Worm (Caenorhabditis elegans): ENCODE data around the gene psme-3.

Gene psme-3

DNA sequence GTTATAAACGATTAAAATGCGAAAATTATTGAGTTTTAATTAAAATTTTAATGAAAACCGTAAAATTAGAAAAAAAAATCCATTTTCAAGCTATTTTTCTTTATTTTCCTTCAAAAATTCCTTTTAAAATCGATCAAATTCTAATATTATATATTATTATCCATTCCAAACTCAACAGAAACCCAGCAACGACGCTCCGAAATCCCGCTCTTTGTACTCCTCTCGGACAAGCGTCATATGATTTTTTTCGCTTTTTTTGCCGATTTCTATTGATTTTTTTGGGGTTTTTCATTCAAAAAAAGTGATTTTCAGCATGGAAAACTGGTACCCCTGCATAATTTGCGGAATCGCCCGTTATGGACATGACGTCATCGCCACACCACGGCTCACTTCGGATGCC lies 48.5 kb downstream of the psme-3 start, which contains the start of gene ceh-91:
Gene ceh-91 (plus strand): TSS at position 301 of the 400 bp plus-strand sequence.
- TF ChIP-seq fkh-2 (tag; optimal IDR thresholded peaks at IDR 0.05) (no peak), ceh-28 (tag; optimal IDR thresholded peaks at IDR 0.05) (no peak), R02D3.7 (tag; optimal IDR thresholded peaks at IDR 0.05) (no peak), daf-12 (tag; optimal IDR thresholded peaks at IDR 0.05) (no peak), skn-1 (tag; optimal IDR thresholded peaks at IDR 0.05) (no peak), egl-27 (tag; optimal IDR thresholded peaks at IDR 0.05) (no peak), fkh-10 (GFP tag; optimal IDR thresholded peaks at IDR 0.05) (no peak), elt-1 (tag; optimal IDR thresholded peaks at IDR 0.05) (no peak), jun-1 (tag; optimal IDR thresholded peaks at IDR 0.05) (no peak), egl-5 (tag; optimal IDR thresholded peaks at IDR 0.05) (no peak), pqm-1 (tag; optimal IDR thresholded peaks at IDR 0.05) (no peak), hmg-11 (tag; optimal IDR thresholded peaks at IDR 0.05) (no peak), mml-1 (tag; optimal IDR thresholded peaks at IDR 0.05) (no peak), ceh-82 (tag; optimal IDR thresholded peaks at IDR 0.05) (no peak), zag-1 (tag; optimal IDR thresholded peaks at IDR 0.05) (no peak), elt-2 (tag; optimal IDR thresholded peaks at IDR 0.05) (no peak), ceh-16 (tag; optimal IDR thresholded peaks at IDR 0.05) (no peak)
